Fruit fly (Drosophila melanogaster) whole organism, embryonic: ENCODE data around the gene Mst77F.

Experiments used
- Atf6 ChIP-seq: fragments of 200-800 bp; sonication (Bioruptor generic); IDR thresholded peaks from 2 replicates; pipeline ENCODE4 v1.3.6; 2022; ENCODE audit warnings: missing biosample characterization, missing genetic modification characterization
- B-H1 ChIP-seq: fragments of 200-800 bp; sonication (Bioruptor generic); IDR thresholded peaks from 3 replicates; pipeline ENCODE4 v1.3.6; 2022; ENCODE audit warnings: missing biosample characterization, missing genetic modification characterization
- Bgb ChIP-seq: fragments of 200-800 bp; sonication (Bioruptor generic); IDR thresholded peaks from 2 replicates; pipeline ENCODE4 v1.3.6; 2022; ENCODE audit warnings: missing biosample characterization, missing genetic modification characterization; ENCODE audit not compliant: partially characterized antibody
- CG10267 ChIP-seq: fragments of 200-800 bp; sonication (Bioruptor generic); optimal IDR thresholded peaks from 2 replicates; lab custom pipeline; 2018; ENCODE audit warnings: missing biosample characterization, mild to moderate bottlenecking, missing genetic modification characterization, moderate library complexity
- CG10366 ChIP-seq: fragments of 200-800 bp; sonication (Bioruptor generic); IDR thresholded peaks from 2 replicates; pipeline ENCODE4 v1.3.6; 2022; ENCODE audit warnings: missing biosample characterization, missing genetic modification characterization
- CG10431 ChIP-seq: fragments of 200-800 bp; sonication (Bioruptor generic); optimal IDR thresholded peaks from 3 replicates; lab custom pipeline; 2018; ENCODE audit warnings: missing biosample characterization, mild to moderate bottlenecking, missing genetic modification characterization
- CG11247 ChIP-seq: fragments of 200-800 bp; sonication (Bioruptor generic); IDR thresholded peaks from 2 replicates; pipeline ENCODE4 v1.3.6; 2022; ENCODE audit warnings: missing biosample characterization, missing genetic modification characterization
- CG12071 ChIP-seq: fragments of 200-800 bp; sonication (Bioruptor generic); optimal IDR thresholded peaks from 3 replicates; lab custom pipeline; 2018; ENCODE audit warnings: missing biosample characterization, mild to moderate bottlenecking, missing genetic modification characterization
- CG12744 ChIP-seq: fragments of 200-800 bp; sonication (Bioruptor generic); optimal IDR thresholded peaks from 2 replicates; lab custom pipeline; 2016; ENCODE audit warnings: missing biosample characterization, missing genetic modification characterization
- CG13775 ChIP-seq: fragments of 200-800 bp; sonication (Bioruptor generic); optimal IDR thresholded peaks from 3 replicates; lab custom pipeline; 2017; ENCODE audit warnings: missing biosample characterization, mild to moderate bottlenecking, missing genetic modification characterization
- CG14014 ChIP-seq: fragments of 200-800 bp; sonication (Bioruptor generic); IDR thresholded peaks from 2 replicates; pipeline ENCODE4 v1.3.6; 2022; ENCODE audit warnings: missing biosample characterization, missing genetic modification characterization
- CG14965 ChIP-seq: fragments of 200-800 bp; sonication (Bioruptor generic); optimal IDR thresholded peaks from 2 replicates; lab custom pipeline; 2016; ENCODE audit warnings: missing biosample characterization, missing genetic modification characterization, borderline replicate concordance
- CG1647 ChIP-seq: fragments of 200-800 bp; sonication (Bioruptor generic); optimal IDR thresholded peaks from 3 replicates; lab custom pipeline; 2016; ENCODE audit warnings: missing biosample characterization, missing genetic modification characterization
- CG16813 ChIP-seq: fragments of 200-800 bp; sonication (Bioruptor generic); IDR thresholded peaks from 3 replicates; pipeline ENCODE4 v1.3.6; 2022; ENCODE audit warnings: missing biosample characterization, missing genetic modification characterization; ENCODE audit not compliant: partially characterized antibody
- CG17186 ChIP-seq: fragments of 200-800 bp; sonication (Bioruptor generic); optimal IDR thresholded peaks from 3 replicates; lab custom pipeline; 2017; ENCODE audit warnings: missing biosample characterization, missing genetic modification reagents, missing genetic modification characterization
- CG17361 ChIP-seq: fragments of 200-800 bp; sonication (Bioruptor generic); IDR thresholded peaks from 3 replicates; pipeline ENCODE4 v1.3.6; 2022; ENCODE audit warnings: missing biosample characterization, missing genetic modification characterization
- CG18476 ChIP-seq: fragments of 200-800 bp; sonication (Bioruptor generic); optimal IDR thresholded peaks from 2 replicates; lab custom pipeline; 2016; ENCODE audit warnings: missing biosample characterization, mild to moderate bottlenecking, missing genetic modification characterization
- CG31388 ChIP-seq: fragments of 200-800 bp; sonication (Bioruptor generic); optimal IDR thresholded peaks from 2 replicates; lab custom pipeline; 2016; ENCODE audit warnings: missing biosample characterization, missing genetic modification characterization
- CG4282 ChIP-seq: fragments of 200-800 bp; sonication (Bioruptor generic); optimal IDR thresholded peaks from 2 replicates; lab custom pipeline; 2016; ENCODE audit warnings: missing biosample characterization, missing genetic modification characterization
- CG6272 ChIP-seq: fragments of 200-800 bp; sonication (Bioruptor generic); IDR thresholded peaks from 2 replicates; pipeline ENCODE4 v1.3.6; 2022; ENCODE audit warnings: missing biosample characterization, missing genetic modification characterization
- CG6654 ChIP-seq: fragments of 200-800 bp; sonication (Bioruptor generic); optimal IDR thresholded peaks from 2 replicates; lab custom pipeline; 2017; ENCODE audit warnings: missing biosample characterization, mild to moderate bottlenecking, missing genetic modification characterization
- CG9609 ChIP-seq: fragments of 200-800 bp; sonication (Bioruptor generic); optimal IDR thresholded peaks from 3 replicates; lab custom pipeline; 2016; ENCODE audit warnings: missing biosample characterization, missing genetic modification characterization
- D ChIP-seq, 2 experiments: fragments of 200-800 bp in 1 of 2; fragments of >200 bp in 1 of 2; sonication (Bioruptor generic) in 1 of 2; optimal IDR thresholded peaks; 2 replicates in 1 of 2; 3 replicates in 1 of 2; lab custom pipeline; 2017; ENCODE audit warnings: mild to moderate bottlenecking in 1 of 2, missing biosample characterization in 1 of 2, missing genetic modification characterization in 1 of 2, missing genetic modification reagents in 1 of 2
- Deaf1 ChIP-seq: fragments of 200-800 bp; optimal IDR thresholded peaks from 3 replicates; lab custom pipeline; 2019; ENCODE audit warnings: missing biosample characterization, mild to moderate bottlenecking, missing genetic modification characterization, moderate library complexity
- Dfd ChIP-seq, 2 experiments: fragments of >200 bp; optimal IDR thresholded peaks; 2 replicates each; lab custom pipeline; 2017; ENCODE audit warnings: missing biosample characterization in 2 of 2, missing genetic modification characterization in 2 of 2
- Dll ChIP-seq: fragments of 200-800 bp; sonication (Bioruptor generic); IDR thresholded peaks from 4 replicates; pipeline ENCODE4 v1.3.6; 2022; ENCODE audit warnings: missing biosample characterization, missing genetic modification characterization; ENCODE audit not compliant: partially characterized antibody
- Dp ChIP-seq: fragments of 200-800 bp; sonication (Bioruptor generic); optimal IDR thresholded peaks from 2 replicates; lab custom pipeline; 2018; ENCODE audit warnings: missing biosample characterization, mild to moderate bottlenecking, missing genetic modification characterization, moderate library complexity
- Elba2 ChIP-seq: fragments of 200-800 bp; sonication (Bioruptor generic); optimal IDR thresholded peaks from 3 replicates; lab custom pipeline; 2016; ENCODE audit warnings: missing biosample characterization, missing genetic modification characterization
- Ets97D ChIP-seq: fragments of 200-800 bp; sonication (Bioruptor generic); optimal IDR thresholded peaks from 3 replicates; lab custom pipeline; 2016; ENCODE audit warnings: missing biosample characterization, missing genetic modification characterization
- Hmx ChIP-seq: fragments of 200-800 bp; sonication (Bioruptor generic); optimal IDR thresholded peaks from 2 replicates; lab custom pipeline; 2016; ENCODE audit warnings: missing biosample characterization, missing genetic modification characterization
- Hr39 ChIP-seq: fragments of >200 bp; optimal IDR thresholded peaks from 2 replicates; lab custom pipeline; 2017
- Lpt ChIP-seq: fragments of >200 bp; optimal IDR thresholded peaks from 2 replicates; lab custom pipeline; 2018; ENCODE audit warnings: missing biosample characterization, missing genetic modification characterization
- Mrtf ChIP-seq: fragments of 200-800 bp; sonication (Bioruptor generic); IDR thresholded peaks from 3 replicates; pipeline ENCODE4 v1.3.6; 2022; ENCODE audit warnings: missing biosample characterization, missing genetic modification characterization
- Nf-YA ChIP-seq: fragments of 200-800 bp; sonication (Bioruptor generic); IDR thresholded peaks from 2 replicates; pipeline ENCODE4 v1.3.6; 2022; ENCODE audit warnings: missing biosample characterization, missing genetic modification characterization
- Pdp1 ChIP-seq, 2 experiments: fragments of 200-800 bp; sonication (Bioruptor generic); optimal IDR thresholded peaks; 3 replicates each; lab custom pipeline; 2016; ENCODE audit warnings: missing biosample characterization in 2 of 2, missing genetic modification characterization in 2 of 2, mild to moderate bottlenecking in 1 of 2, moderate library complexity in 1 of 2
- Poxn ChIP-seq: fragments of 200-800 bp; sonication (Bioruptor generic); IDR thresholded peaks from 2 replicates; pipeline ENCODE4 v1.3.6; 2022; ENCODE audit warnings: missing biosample characterization, missing genetic modification characterization
- Sry-δ ChIP-seq: fragments of 200-800 bp; sonication (Bioruptor generic); optimal IDR thresholded peaks from 2 replicates; lab custom pipeline; 2016; ENCODE audit warnings: missing biosample characterization, missing genetic modification characterization
- cato ChIP-seq: fragments of 200-800 bp; sonication (Bioruptor generic); optimal IDR thresholded peaks from 2 replicates; lab custom pipeline; 2016; ENCODE audit warnings: missing biosample characterization, missing genetic modification characterization, borderline replicate concordance
- disco-r ChIP-seq: fragments of 200-800 bp; sonication (Bioruptor generic); optimal IDR thresholded peaks from 2 replicates; lab custom pipeline; 2016; ENCODE audit warnings: missing biosample characterization, missing genetic modification characterization
- fd102C ChIP-seq: fragments of 200-800 bp; sonication (Bioruptor generic); optimal IDR thresholded peaks from 2 replicates; lab custom pipeline; 2018; ENCODE audit warnings: missing biosample characterization, mild to moderate bottlenecking, missing genetic modification characterization, moderate library complexity
- jing ChIP-seq: fragments of 200-800 bp; sonication (Bioruptor generic); optimal IDR thresholded peaks from 2 replicates; lab custom pipeline; 2018; ENCODE audit warnings: missing biosample characterization, mild to moderate bottlenecking, missing genetic modification characterization
- lola ChIP-seq, 3 experiments: fragments of >200 bp in 2 of 3; fragments of 200-800 bp in 1 of 3; sonication (Bioruptor generic) in 1 of 3; optimal IDR thresholded peaks; 2 replicates each; lab custom pipeline; 2017 to 2019; ENCODE audit warnings: missing biosample characterization in 3 of 3, missing genetic modification characterization in 3 of 3, mild to moderate bottlenecking in 1 of 3, moderate library complexity in 1 of 3
- rib ChIP-seq: fragments of 200-800 bp; sonication (Bioruptor generic); IDR thresholded peaks from 2 replicates; pipeline ENCODE4 v1.3.6; 2022; ENCODE audit warnings: missing biosample characterization, missing genetic modification characterization
- sens-2 ChIP-seq: fragments of 200-800 bp; sonication (Bioruptor generic); IDR thresholded peaks from 2 replicates; pipeline ENCODE4 v1.3.6; 2022; ENCODE audit warnings: missing biosample characterization, missing genetic modification characterization
- trh ChIP-seq: fragments of 200-800 bp; sonication (Bioruptor generic); optimal IDR thresholded peaks from 2 replicates; lab custom pipeline; 2016; ENCODE audit warnings: missing biosample characterization, missing genetic modification characterization
- wor ChIP-seq: fragments of 200-800 bp; sonication (Bioruptor generic); IDR thresholded peaks from 2 replicates; pipeline ENCODE4 v1.3.6; 2022; ENCODE audit warnings: missing biosample characterization, missing genetic modification characterization
- z ChIP-seq: fragments of 200-800 bp; sonication (Bioruptor generic); IDR thresholded peaks from 3 replicates; pipeline ENCODE4 v1.3.6; 2022; ENCODE audit warnings: missing biosample characterization, missing genetic modification characterization
- zf30C ChIP-seq: fragments of 200-800 bp; sonication (Bioruptor generic); optimal IDR thresholded peaks from 3 replicates; lab custom pipeline; 2018; ENCODE audit warnings: missing biosample characterization, mild to moderate bottlenecking, missing genetic modification characterization
- zfh1 ChIP-seq: fragments of 200-800 bp; sonication (Bioruptor generic); IDR thresholded peaks from 3 replicates; pipeline ENCODE4 v1.3.6; 2022; ENCODE audit warnings: missing biosample characterization, missing genetic modification characterization

Gene Mst77F

dm6 chr3L:20778224-20779063 lies 39.4 kb downstream of the Mst77F start, which contains the start of the genes Pex16 and Pex14 (continued):
- TF ChIP-seq CG1647 (GFP tag; lab: Kevin White, UChicago) (peak; percentile 52), cato (GFP tag; lab: Kevin White, UChicago) (peak; percentile 59), Poxn (GFP tag; lab: Robert Waterston, UW) (peak; percentile 48; the same call in 1 of the 2 replicates), Dp (GFP tag; lab: Kevin White, UChicago) (peak; percentile 30), D (optimal IDR thresholded peaks at IDR 0.05; lab: Kevin White, UChicago) (no peak), D (GFP tag; optimal IDR thresholded peaks at IDR 0.05; lab: Kevin White, UChicago) (peak; percentile 31), Deaf1 (no peak), CG10267 (tag; lab: Kevin White, UChicago) (peak; percentile 44), Elba2 (GFP tag; lab: Kevin White, UChicago) (no peak), Dfd (GFP tag; optimal IDR thresholded peaks at IDR 0.05; lab: Kevin White, UChicago) (peak in 1 of 2 experiments; percentile 22), Dll (GFP tag; lab: Robert Waterston, UW) (no peak), CG10431 (GFP tag; lab: Kevin White, UChicago) (no peak), Lpt (GFP tag; lab: Kevin White, UChicago) (no peak), CG4282 (GFP tag; lab: Kevin White, UChicago) (no peak), CG17186 (peak; percentile 36), CG17361 (GFP tag; lab: Robert Waterston, UW) (peak; percentile 86), jing (GFP tag; lab: Kevin White, UChicago) (no peak), CG14965 (GFP tag; lab: Kevin White, UChicago) (no peak), CG11247 (GFP tag; lab: Robert Waterston, UW) (peak; percentile 73), wor (GFP tag; lab: Robert Waterston, UW) (no peak), Hmx (GFP tag; lab: Kevin White, UChicago) (no peak), disco-r (GFP tag; lab: Kevin White, UChicago) (peak; percentile 48), lola (GFP tag; optimal IDR thresholded peaks at IDR 0.05; lab: Kevin White, UChicago) (peak in 1 of 3 experiments; percentile 72), CG12744 (peak; percentile 54), CG16813 (no peak), sens-2 (GFP tag; lab: Robert Waterston, UW) (no peak), CG9609 (peak; percentile 85), z (GFP tag; lab: Robert Waterston, UW) (no peak), B-H1 (GFP tag; lab: Robert Waterston, UW) (peak; percentile 64; the same call in 2 of the 3 replicates), trh (peak; percentile 24), CG13775 (peak; percentile 75), CG31388 (no peak), zf30C (GFP tag; lab: Kevin White, UChicago) (no peak), CG6272 (GFP tag; lab: Robert Waterston, UW) (peak; percentile 54; the same call in 1 of the 2 replicates), zfh1 (GFP tag; lab: Robert Waterston, UW) (peak; percentile 74; the same call in 2 of the 3 replicates), Bgb (GFP tag; lab: Robert Waterston, UW) (no peak), fd102C (GFP tag; lab: Kevin White, UChicago) (no peak), CG12071 (GFP tag; lab: Kevin White, UChicago) (peak; percentile 20), CG14014 (GFP tag; lab: Robert Waterston, UW) (peak; percentile 68), Sry-δ (GFP tag; lab: Kevin White, UChicago) (peak; percentile 44), Mrtf (GFP tag; lab: Robert Waterston, UW) (peak; percentile 73), Atf6 (GFP tag; lab: Robert Waterston, UW) (peak; percentile 60; the same call in 1 of the 2 replicates), rib (no peak), CG10366 (GFP tag; lab: Robert Waterston, UW) (peak; percentile 73), Pdp1 (GFP tag; optimal IDR thresholded peaks at IDR 0.05; lab: Kevin White, UChicago) (peak; percentile 68 to 82), Nf-YA (GFP tag; lab: Robert Waterston, UW) (no peak), Hr39 (lab: Kevin White, UChicago) (no peak), Ets97D (peak; percentile 38), CG18476 (peak; percentile 51), CG6654 (GFP tag; lab: Kevin White, UChicago) (no peak)
